Fruit fly (Drosophila melanogaster) whole organism, embryonic: ENCODE data around the gene CG5160.

ENCODE experiments used
- Atf3 ChIP-seq: fragments of 200-800 bp; sonication (Bioruptor generic); optimal IDR thresholded peaks from 3 replicates; lab custom pipeline; 2016; ENCODE audit warnings: missing biosample characterization, missing genetic modification characterization
- Awh ChIP-seq: fragments of 200-800 bp; sonication (Bioruptor generic); IDR thresholded peaks from 2 replicates; pipeline ENCODE4, ENCODE4 v1.3.6; 2022; ENCODE audit warnings: missing biosample characterization, missing genetic modification characterization
- CG15269 ChIP-seq: fragments of 200-800 bp; sonication (Bioruptor generic); optimal IDR thresholded peaks from 2 replicates; lab custom pipeline; 2018; ENCODE audit warnings: missing biosample characterization, mild to moderate bottlenecking, missing genetic modification characterization, moderate library complexity
- CG1603 ChIP-seq: fragments of 200-800 bp; sonication (Bioruptor generic); optimal IDR thresholded peaks from 2 replicates; lab custom pipeline; 2019; ENCODE audit warnings: missing biosample characterization, mild to moderate bottlenecking, missing genetic modification characterization, moderate library complexity
- CG33213 ChIP-seq: fragments of 200-800 bp; sonication (Bioruptor generic); optimal IDR thresholded peaks from 3 replicates; lab custom pipeline; 2016; ENCODE audit warnings: missing biosample characterization, missing genetic modification characterization
- CG4404 ChIP-seq: fragments of 200-800 bp; sonication (Bioruptor generic); IDR thresholded peaks from 2 replicates; pipeline ENCODE4 v1.3.6; 2022; ENCODE audit warnings: missing biosample characterization, missing genetic modification characterization
- CG8388 ChIP-seq: fragments of 200-800 bp; sonication (Bioruptor generic); optimal IDR thresholded peaks from 2 replicates; lab custom pipeline; 2019; ENCODE audit warnings: missing biosample characterization, mild to moderate bottlenecking, missing genetic modification characterization, moderate library complexity
- CG9215 ChIP-seq: fragments of 200-800 bp; sonication (Bioruptor generic); IDR thresholded peaks from 2 replicates; pipeline ENCODE4 v1.3.6; 2022; ENCODE audit warnings: missing biosample characterization, missing genetic modification characterization
- CTCF ChIP-seq: fragments of 200-800 bp; sonication (Bioruptor generic); optimal IDR thresholded peaks from 2 replicates; lab custom pipeline; 2017; ENCODE audit warnings: missing biosample characterization, mild to moderate bottlenecking, missing genetic modification characterization, moderate library complexity
- Chrac-16 ChIP-seq: fragments of 200-800 bp; sonication (Bioruptor generic); optimal IDR thresholded peaks from 3 replicates; lab custom pipeline; 2016; ENCODE audit warnings: missing biosample characterization, missing genetic modification characterization
- Dfd ChIP-seq, 2 experiments: fragments of >200 bp; optimal IDR thresholded peaks; 2 replicates each; lab custom pipeline; 2017; ENCODE audit warnings: missing biosample characterization in 2 of 2, missing genetic modification characterization in 2 of 2
- Dip2 ChIP-seq: fragments of 200-800 bp; sonication (Bioruptor generic); IDR thresholded peaks from 2 replicates; pipeline ENCODE4 v1.3.6; 2022; ENCODE audit warnings: missing biosample characterization, missing genetic modification characterization
- ERR ChIP-seq: fragments of 200-800 bp; sonication (Bioruptor generic); optimal IDR thresholded peaks from 2 replicates; lab custom pipeline; 2016; ENCODE audit warnings: missing biosample characterization, missing genetic modification characterization
- Ets65A ChIP-seq: fragments of 200-800 bp; sonication (Bioruptor generic); peaks from one replicate; lab custom pipeline; 2016; ENCODE audit warnings: missing biosample characterization, missing genetic modification characterization
- Optix ChIP-seq: fragments of 200-800 bp; sonication (Bioruptor generic); IDR thresholded peaks from 3 replicates; pipeline ENCODE4 v1.3.6; 2022; ENCODE audit warnings: missing biosample characterization, missing genetic modification characterization
- Sox102F ChIP-seq: fragments of 200-800 bp; sonication (Bioruptor generic); optimal IDR thresholded peaks from 2 replicates; lab custom pipeline; 2018; ENCODE audit warnings: missing biosample characterization, mild to moderate bottlenecking, missing genetic modification characterization, moderate library complexity
- abd-A ChIP-seq: fragments of 200-800 bp; sonication (Bioruptor generic); optimal IDR thresholded peaks from 3 replicates; lab custom pipeline; 2019; ENCODE audit warnings: missing biosample characterization, mild to moderate bottlenecking, missing genetic modification characterization, moderate library complexity
- bsh ChIP-seq, 2 experiments: fragments of 200-800 bp; sonication (Bioruptor generic); optimal IDR thresholded peaks; 2 replicates each; lab custom pipeline; 2017 to 2018; ENCODE audit warnings: mild to moderate bottlenecking in 2 of 2, missing biosample characterization in 2 of 2, missing genetic modification characterization in 2 of 2, moderate library complexity in 1 of 2
- chinmo ChIP-seq: fragments of 200-800 bp; sonication (Bioruptor generic); IDR thresholded peaks from 4 replicates; pipeline ENCODE4 v1.3.6; 2022; ENCODE audit warnings: missing biosample characterization, missing genetic modification characterization; ENCODE audit not compliant: partially characterized antibody
- disco-r ChIP-seq: fragments of 200-800 bp; sonication (Bioruptor generic); optimal IDR thresholded peaks from 2 replicates; lab custom pipeline; 2016; ENCODE audit warnings: missing biosample characterization, missing genetic modification characterization
- dmrt11E ChIP-seq: fragments of 200-800 bp; sonication (Bioruptor generic); optimal IDR thresholded peaks from 3 replicates; lab custom pipeline; 2018; ENCODE audit warnings: missing biosample characterization, mild to moderate bottlenecking, missing genetic modification characterization, moderate library complexity
- fu2 ChIP-seq: fragments of 200-800 bp; sonication (Bioruptor generic); optimal IDR thresholded peaks from 2 replicates; lab custom pipeline; 2016; ENCODE audit warnings: missing biosample characterization, missing genetic modification characterization
- grn ChIP-seq: fragments of 200-800 bp; sonication (Bioruptor generic); optimal IDR thresholded peaks from 3 replicates; lab custom pipeline; 2017; ENCODE audit warnings: missing biosample characterization, missing genetic modification characterization
- gro ChIP-seq: fragments of 200-800 bp; sonication (Bioruptor generic); optimal IDR thresholded peaks from 2 replicates; lab custom pipeline; 2016; ENCODE audit warnings: missing biosample characterization, missing genetic modification characterization
- nom ChIP-seq: fragments of 200-800 bp; sonication (Bioruptor generic); optimal IDR thresholded peaks from 2 replicates; lab custom pipeline; 2017; ENCODE audit warnings: missing biosample characterization, missing genetic modification characterization, mild to moderate bottlenecking, moderate library complexity, missing genetic modification reagents
- salm ChIP-seq: fragments of 200-800 bp; sonication (Bioruptor generic); optimal IDR thresholded peaks from 2 replicates; lab custom pipeline; 2018; ENCODE audit warnings: missing biosample characterization, mild to moderate bottlenecking, missing genetic modification characterization
- sd ChIP-seq: fragments of 200-800 bp; sonication (Bioruptor generic); optimal IDR thresholded peaks from 3 replicates; lab custom pipeline; 2018; ENCODE audit warnings: missing biosample characterization, mild to moderate bottlenecking, missing genetic modification characterization, moderate library complexity
- sens ChIP-seq: fragments of 200-800 bp; sonication (Bioruptor generic); peaks from one replicate; lab custom pipeline; 2016; ENCODE audit warnings: missing biosample characterization, missing genetic modification characterization
- sisA ChIP-seq: fragments of 200-800 bp; sonication (Bioruptor generic); IDR thresholded peaks from 2 replicates; pipeline ENCODE4 v1.3.6; 2022; ENCODE audit warnings: missing biosample characterization, missing genetic modification characterization
- vvl ChIP-seq: fragments of 200-800 bp; sonication (Bioruptor generic); IDR thresholded peaks from 2 replicates; pipeline ENCODE4 v1.3.6; 2022; ENCODE audit warnings: missing biosample characterization, missing genetic modification characterization

Gene CG5160

DNA sequence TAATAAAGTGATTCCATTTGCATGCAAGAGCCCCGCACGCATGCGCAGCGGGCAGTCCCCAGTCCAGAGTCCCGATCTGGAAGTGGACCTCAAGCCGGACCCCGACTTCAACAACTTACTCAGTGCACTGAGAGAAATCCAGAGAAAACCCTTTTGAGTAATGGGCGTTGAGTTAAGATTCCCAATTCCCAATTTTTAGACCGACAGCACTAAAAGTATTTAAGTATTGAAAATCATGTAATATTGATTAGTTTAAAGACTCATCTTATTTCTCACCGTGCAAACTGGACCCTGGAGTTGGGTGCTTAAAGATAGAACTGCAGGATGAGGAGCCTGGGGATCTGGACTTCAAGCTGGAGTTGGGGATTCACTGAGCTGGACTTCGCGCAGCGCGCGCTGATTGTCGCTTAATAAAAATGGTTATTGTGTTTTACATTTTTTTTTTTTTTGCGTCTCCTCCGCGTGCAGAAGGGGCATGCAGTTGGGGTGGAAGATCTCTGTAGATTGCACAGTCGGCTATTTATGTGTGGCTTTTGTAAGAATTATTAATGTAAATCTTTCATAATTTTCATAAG is 40.5 kb downstream of the CG5160 start (continued):
- peak; percentile 51 for TF ChIP-seq dmrt11E (tag; lab: Kevin White, UChicago)
- TF ChIP-seq CG1603, result peak; percentile 17
- TF ChIP-seq sisA, result 0 out of 2 replicates have a peak, but pooled peaks have one; percentile 25
- peak; percentile 97 for TF ChIP-seq nom
- TF ChIP-seq disco-r, result no peak
- no peak for TF ChIP-seq CG33213 (GFP tag; lab: Kevin White, UChicago)
- TF ChIP-seq Atf3, result no peak
- 0 out of 2 replicates have a peak, but pooled peaks have one; percentile 27 for TF ChIP-seq CG4404
- peak in 1 of 2 experiments; percentile 89 for TF ChIP-seq bsh (GFP tag; optimal IDR thresholded peaks at IDR 0.05; lab: Kevin White, UChicago)
- peak; percentile 41 for TF ChIP-seq sens (GFP tag; lab: Kevin White, UChicago)
- TF ChIP-seq Ets65A, result peak; percentile 89
- TF ChIP-seq, all 482 proteins: peak for 16

DNA sequence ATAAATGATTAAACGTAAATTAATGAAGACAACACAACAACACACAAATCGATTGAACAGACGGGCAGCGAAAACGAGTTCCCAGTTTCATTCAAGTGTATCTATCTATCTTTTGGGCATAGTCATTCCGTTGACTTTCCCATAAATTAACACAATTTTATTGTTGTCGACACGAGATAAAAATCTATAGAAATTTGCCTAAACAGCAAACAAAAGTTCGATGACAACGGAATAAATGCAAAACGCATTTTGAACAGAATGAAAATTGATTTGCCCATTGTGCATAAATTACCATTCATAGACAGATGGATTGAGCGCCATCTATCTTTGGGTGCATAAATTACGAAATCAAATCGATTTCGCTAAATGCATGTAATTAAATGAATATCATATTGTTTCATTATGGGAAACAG is 45.8 kb downstream of the CG5160 start:
- TF ChIP-seq CG15269 (peak; percentile 50), sd (tag; lab: Kevin White, UChicago) (peak; percentile 41), Dfd (GFP tag; optimal IDR thresholded peaks at IDR 0.05; lab: Kevin White, UChicago) (no peak), grn (GFP tag; lab: Kevin White, UChicago) (peak; percentile 62), gro (no peak), ERR (no peak), fu2 (GFP tag; lab: Kevin White, UChicago) (no peak), salm (peak; percentile 28), Sox102F (GFP tag; lab: Kevin White, UChicago) (peak; percentile 66), vvl (GFP tag; lab: Robert Waterston, UW) (peak; percentile 82), Awh (GFP tag; lab: Robert Waterston, UW) (peak; percentile 77), abd-A (tag; lab: Kevin White, UChicago) (peak; percentile 97), chinmo (GFP tag; lab: Robert Waterston, UW) (peak; percentile 82; the same call in 1 of the 4 replicates), Optix (GFP tag; lab: Robert Waterston, UW) (no peak), Chrac-16 (GFP tag; lab: Kevin White, UChicago) (no peak), CTCF (GFP tag; lab: Kevin White, UChicago) (peak; percentile 85), Dip2 (GFP tag; lab: Robert Waterston, UW) (peak; percentile 66), CG8388 (GFP tag; lab: Kevin White, UChicago) (no peak), CG9215 (GFP tag; lab: Robert Waterston, UW) (no peak)
